Worm (Caenorhabditis elegans) whole organism, young adult: ENCODE measurements around the gene Y61B8B.3.

ENCODE experiments used
- ama-1 ChIP-seq, 3 experiments: fragments of 150-350 bp in 1 of 3; sonication (generic microtip) in 2 of 3; optimal IDR thresholded peaks; 2 replicates each; lab custom pipeline; 2014 to 2018; ENCODE audit warnings: missing biosample characterization in 2 of 3, missing genetic modification characterization in 2 of 3, missing genetic modification reagents in 2 of 3
- hrde-1 ChIP-seq: sonication (generic microtip); optimal IDR thresholded peaks from 2 replicates; lab custom pipeline; 2016; ENCODE audit warnings: missing genetic modification characterization, mild to moderate bottlenecking, missing compliant biosample characterization, moderate library complexity, missing genotype, missing genetic modification reagents, borderline replicate concordance
- madf-6 ChIP-seq: fragments of 200-800 bp; sonication (Bioruptor generic); IDR thresholded peaks from 2 replicates; pipeline ENCODE4 v1.3.6; 2022; ENCODE audit warnings: missing genetic modification reagents, missing genetic modification characterization, missing compliant biosample characterization
- mxl-1 ChIP-seq: sonication (generic microtip); optimal IDR thresholded peaks from 2 replicates; lab custom pipeline; 2016; ENCODE audit warnings: missing genetic modification characterization, missing compliant biosample characterization
- nfya-2 ChIP-seq: fragments of 200-800 bp; sonication (Bioruptor generic); IDR thresholded peaks from 2 replicates; pipeline ENCODE4 v1.3.6; 2022; ENCODE audit warnings: missing genetic modification reagents, missing genetic modification characterization, missing compliant biosample characterization
- nfyb-1 ChIP-seq: fragments of 200-800 bp; sonication (Bioruptor generic); IDR thresholded peaks from 2 replicates; pipeline ENCODE4 v1.3.6; 2022; ENCODE audit warnings: missing genetic modification reagents, missing genetic modification characterization, missing compliant biosample characterization
- snpc-4 ChIP-seq, 5 experiments: fragments of 150-350 bp in 1 of 5; sonication (generic microtip) in 4 of 5; optimal IDR thresholded peaks; 2 replicates each; lab custom pipeline; 2014 to 2018; ENCODE audit warnings: missing genetic modification characterization in 5 of 5, missing biosample characterization in 3 of 5, antibody characterized with exemption in 2 of 5, mild to moderate bottlenecking in 2 of 5, missing compliant biosample characterization in 2 of 5, missing genotype in 2 of 5, moderate library complexity in 2 of 5, missing genetic modification reagents in 1 of 5
- zim-3 ChIP-seq: sonication (generic microtip); optimal IDR thresholded peaks from 2 replicates; lab custom pipeline; 2017; ENCODE audit warnings: mild to moderate bottlenecking, missing genetic modification characterization, moderate library complexity, missing compliant biosample characterization

DNA sequence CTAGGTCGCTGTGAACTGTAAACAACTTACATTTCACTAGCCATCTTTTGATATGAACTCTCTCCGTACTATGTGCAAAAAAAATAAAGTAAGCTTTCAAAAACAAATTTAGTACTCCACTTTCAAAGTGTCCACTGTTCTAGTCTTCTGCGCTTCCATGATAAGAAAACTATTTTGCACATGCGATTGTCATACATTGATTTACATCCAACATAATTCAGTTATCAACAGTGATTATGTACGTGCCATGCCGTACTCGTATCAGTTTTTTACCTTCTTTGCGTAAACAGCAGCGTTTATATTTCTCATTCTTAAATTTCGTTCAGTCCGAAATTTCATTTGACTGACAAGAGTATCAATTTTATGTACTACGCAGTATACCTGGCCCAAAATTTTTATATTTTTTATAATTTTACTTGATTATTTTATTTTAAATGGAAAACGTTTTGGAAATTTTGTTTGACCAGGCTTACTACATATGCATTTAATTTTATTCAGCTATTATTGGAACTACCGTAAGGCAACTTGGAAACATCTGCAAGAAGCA lies 40.6 kb upstream of the Y61B8B.3 start, which contains the start of the genes fbxa-134 and F47H4.2:
- no peak for TF ChIP-seq snpc-4 (GFP tag; optimal IDR thresholded peaks at IDR 0.05; lab: Kevin White, UChicago)
- peak in 1 of 4 experiments; percentile 53 for TF ChIP-seq snpc-4 (tag; optimal IDR thresholded peaks at IDR 0.05; lab: Kevin White, UChicago)
- TF ChIP-seq zim-3, result no peak
- no peak for TF ChIP-seq nfyb-1 (GFP tag; lab: Robert Waterston, UW)
- no peak for TF ChIP-seq madf-6 (GFP tag; lab: Robert Waterston, UW)
- TF ChIP-seq ama-1 (optimal IDR thresholded peaks at IDR 0.05; lab: Kevin White, UChicago), result no peak
- no peak for TF ChIP-seq ama-1 (GFP tag; optimal IDR thresholded peaks at IDR 0.05; lab: Kevin White, UChicago)
- no peak for TF ChIP-seq nfya-2 (GFP tag; lab: Robert Waterston, UW)
- no peak for TF ChIP-seq mxl-1 (tag; lab: Kevin White, UChicago)
- no peak for TF ChIP-seq hrde-1
